Fruit fly (Drosophila melanogaster) whole organism, embryonic: Measurements from ENCODE around the gene CG32568.

Experiments
- Adf1 ChIP-seq: fragments of 200-800 bp; sonication (Bioruptor generic); IDR thresholded peaks from 2 replicates; pipeline ENCODE4 v1.3.6; 2022; ENCODE audit warnings: missing biosample characterization, missing genetic modification characterization
- B-H1 ChIP-seq: fragments of 200-800 bp; sonication (Bioruptor generic); IDR thresholded peaks from 3 replicates; pipeline ENCODE4 v1.3.6; 2022; ENCODE audit warnings: missing biosample characterization, missing genetic modification characterization
- Blimp-1 ChIP-seq: fragments of 200-800 bp; sonication (Bioruptor generic); optimal IDR thresholded peaks from 3 replicates; lab custom pipeline; 2018; ENCODE audit warnings: missing biosample characterization, missing genetic modification characterization, mild to moderate bottlenecking, moderate library complexity, missing genetic modification reagents
- Bteb2 ChIP-seq: fragments of 200-800 bp; sonication (Bioruptor generic); optimal IDR thresholded peaks from 2 replicates; lab custom pipeline; 2016; ENCODE audit warnings: missing biosample characterization, missing genetic modification characterization
- CG10979 ChIP-seq: fragments of 200-800 bp; sonication (Bioruptor generic); optimal IDR thresholded peaks from 2 replicates; lab custom pipeline; 2018; ENCODE audit warnings: missing biosample characterization, mild to moderate bottlenecking, missing genetic modification characterization, moderate library complexity
- CG12236 ChIP-seq: fragments of 200-800 bp; sonication (Bioruptor generic); optimal IDR thresholded peaks from 2 replicates; lab custom pipeline; 2016; ENCODE audit warnings: missing biosample characterization, missing genetic modification characterization
- CG12299 ChIP-seq: fragments of 200-800 bp; sonication (Bioruptor generic); optimal IDR thresholded peaks from 2 replicates; lab custom pipeline; 2018; ENCODE audit warnings: missing biosample characterization, mild to moderate bottlenecking, missing genetic modification characterization
- CG12942 ChIP-seq: fragments of 200-800 bp; sonication (Bioruptor generic); optimal IDR thresholded peaks from 3 replicates; lab custom pipeline; 2016; ENCODE audit warnings: missing biosample characterization, missing genetic modification characterization
- CG15696 ChIP-seq: fragments of 200-800 bp; sonication (Bioruptor generic); optimal IDR thresholded peaks from 2 replicates; lab custom pipeline; 2019; ENCODE audit warnings: missing biosample characterization, mild to moderate bottlenecking, missing genetic modification characterization, moderate library complexity
- CG17328 ChIP-seq: fragments of 200-800 bp; sonication (Bioruptor generic); IDR thresholded peaks from 2 replicates; pipeline ENCODE4 v1.3.6; 2022; ENCODE audit warnings: missing biosample characterization, missing genetic modification characterization
- CG2129 ChIP-seq: fragments of 200-800 bp; sonication (Bioruptor generic); IDR thresholded peaks from 2 replicates; pipeline ENCODE4 v1.3.6; 2022; ENCODE audit warnings: missing biosample characterization, missing genetic modification characterization; ENCODE audit not compliant: partially characterized antibody
- CG2199 ChIP-seq: fragments of 200-800 bp; sonication (Bioruptor generic); IDR thresholded peaks from 3 replicates; pipeline ENCODE4 v1.3.6; 2022; ENCODE audit warnings: missing biosample characterization, missing genetic modification characterization
- CG30020 ChIP-seq: fragments of 200-800 bp; optimal IDR thresholded peaks from 2 replicates; lab custom pipeline; 2019; ENCODE audit warnings: missing biosample characterization, mild to moderate bottlenecking, missing genetic modification characterization, moderate library complexity
- CG3407 ChIP-seq: fragments of 200-800 bp; sonication (Bioruptor generic); optimal IDR thresholded peaks from 2 replicates; lab custom pipeline; 2018; ENCODE audit warnings: missing biosample characterization, mild to moderate bottlenecking, missing genetic modification characterization
- CG4424 ChIP-seq: fragments of 200-800 bp; sonication (Bioruptor generic); optimal IDR thresholded peaks from 3 replicates; lab custom pipeline; 2016; ENCODE audit warnings: missing biosample characterization, missing genetic modification characterization
- CG4730 ChIP-seq: fragments of 200-800 bp; sonication (Bioruptor generic); IDR thresholded peaks from 2 replicates; pipeline ENCODE4 v1.3.6; 2022; ENCODE audit warnings: missing biosample characterization, missing genetic modification characterization
- CG5245 ChIP-seq: fragments of 200-800 bp; sonication (Bioruptor generic); optimal IDR thresholded peaks from 3 replicates; lab custom pipeline; 2016; ENCODE audit warnings: missing biosample characterization, missing genetic modification characterization
- CG6654 ChIP-seq: fragments of 200-800 bp; sonication (Bioruptor generic); optimal IDR thresholded peaks from 2 replicates; lab custom pipeline; 2017; ENCODE audit warnings: missing biosample characterization, mild to moderate bottlenecking, missing genetic modification characterization
- CG8290 ChIP-seq, 3 experiments: fragments of 200-800 bp; sonication (Bioruptor generic); optimal IDR thresholded peaks; 2 replicates each; lab custom pipeline; 2016 to 2019; ENCODE audit warnings: missing biosample characterization in 3 of 3, missing genetic modification characterization in 3 of 3, mild to moderate bottlenecking in 2 of 3, moderate library complexity in 1 of 3
- CG9437 ChIP-seq: fragments of 200-800 bp; sonication (Bioruptor generic); optimal IDR thresholded peaks from 2 replicates; lab custom pipeline; 2018; ENCODE audit warnings: missing biosample characterization, mild to moderate bottlenecking, missing genetic modification characterization
- CHES-1-like ChIP-seq: fragments of 200-800 bp; sonication (Bioruptor generic); optimal IDR thresholded peaks from 2 replicates; lab custom pipeline; 2016; ENCODE audit warnings: missing biosample characterization, missing genetic modification characterization
- Eip74EF ChIP-seq, 2 experiments: fragments of 200-800 bp in 1 of 2; fragments of >200 bp in 1 of 2; sonication (Bioruptor generic) in 1 of 2; optimal IDR thresholded peaks; 2 replicates each; lab custom pipeline; 2017 to 2019; ENCODE audit warnings: missing biosample characterization in 2 of 2, missing genetic modification characterization in 2 of 2, mild to moderate bottlenecking in 1 of 2, moderate library complexity in 1 of 2
- HLH3B ChIP-seq: fragments of 200-800 bp; sonication (Bioruptor generic); IDR thresholded peaks from 2 replicates; pipeline ENCODE4 v1.3.6; 2022; ENCODE audit warnings: missing biosample characterization, missing genetic modification characterization
- HLH54F ChIP-seq: fragments of 200-800 bp; sonication (Bioruptor generic); optimal IDR thresholded peaks from 3 replicates; lab custom pipeline; 2016; ENCODE audit warnings: missing biosample characterization, missing genetic modification characterization
- HLHmδ ChIP-seq: fragments of 200-800 bp; sonication (Bioruptor generic); optimal IDR thresholded peaks from 2 replicates; lab custom pipeline; 2018; ENCODE audit warnings: missing biosample characterization, mild to moderate bottlenecking, missing genetic modification characterization, moderate library complexity
- HmgZ ChIP-seq: fragments of 200-800 bp; sonication (Bioruptor generic); optimal IDR thresholded peaks from 2 replicates; lab custom pipeline; 2018; ENCODE audit warnings: missing biosample characterization, mild to moderate bottlenecking, missing genetic modification characterization
- Hr78 ChIP-seq, 2 experiments: fragments of 200-800 bp in 1 of 2; fragments of >200 bp in 1 of 2; sonication (Bioruptor generic) in 1 of 2; optimal IDR thresholded peaks; 2 replicates each; lab custom pipeline; 2017 to 2019; ENCODE audit warnings: missing biosample characterization in 2 of 2, missing genetic modification characterization in 2 of 2, mild to moderate bottlenecking in 1 of 2, moderate library complexity in 1 of 2
- Mad ChIP-seq: fragments of 200-800 bp; sonication (Bioruptor generic); optimal IDR thresholded peaks from 2 replicates; lab custom pipeline; 2016; ENCODE audit warnings: missing biosample characterization, missing genetic modification characterization
- Nf-YB ChIP-seq: fragments of 200-800 bp; sonication (Bioruptor generic); optimal IDR thresholded peaks from 3 replicates; lab custom pipeline; 2019; ENCODE audit warnings: missing biosample characterization, mild to moderate bottlenecking, missing genetic modification characterization, moderate library complexity
- Ravus ChIP-seq: fragments of 200-800 bp; sonication (Bioruptor generic); IDR thresholded peaks from 2 replicates; pipeline ENCODE4 v1.3.6; 2022; ENCODE audit warnings: missing biosample characterization, missing genetic modification characterization
- Scr ChIP-seq: fragments of 200-800 bp; sonication (Bioruptor generic); IDR thresholded peaks from 2 replicates; pipeline ENCODE4 v1.3.6; 2022; ENCODE audit warnings: missing biosample characterization, missing genetic modification characterization; ENCODE audit not compliant: partially characterized antibody
- Trl ChIP-seq, 3 experiments: fragments of >200 bp in 2 of 3; fragments of 200-800 bp in 1 of 3; sonication (Bioruptor generic) in 1 of 3; optimal IDR thresholded peaks; 2 replicates in 1 of 3; 3 replicates in 2 of 3; lab custom pipeline; 2016 to 2017; ENCODE audit warnings: missing biosample characterization in 1 of 3, missing genetic modification characterization in 1 of 3
- Xrp1 ChIP-seq: fragments of 200-800 bp; sonication (Bioruptor generic); IDR thresholded peaks from 2 replicates; pipeline ENCODE4 v1.3.6; 2022; ENCODE audit warnings: missing biosample characterization, missing genetic modification characterization
- al ChIP-seq: fragments of 200-800 bp; sonication (Bioruptor generic); IDR thresholded peaks from 2 replicates; pipeline ENCODE4 v1.3.6; 2022; ENCODE audit warnings: missing biosample characterization, missing genetic modification characterization
- ap ChIP-seq: fragments of 200-800 bp; sonication (Bioruptor generic); IDR thresholded peaks from 2 replicates; pipeline ENCODE4 v1.3.6; 2022; ENCODE audit warnings: missing biosample characterization, missing genetic modification characterization
- bsh ChIP-seq, 2 experiments: fragments of 200-800 bp; sonication (Bioruptor generic); optimal IDR thresholded peaks; 2 replicates each; lab custom pipeline; 2017 to 2018; ENCODE audit warnings: mild to moderate bottlenecking in 2 of 2, missing biosample characterization in 2 of 2, missing genetic modification characterization in 2 of 2, moderate library complexity in 1 of 2
- dysf ChIP-seq: fragments of 200-800 bp; sonication (Bioruptor generic); IDR thresholded peaks from 3 replicates; pipeline ENCODE4 v1.3.6; 2022; ENCODE audit warnings: missing biosample characterization, missing genetic modification characterization
- grn ChIP-seq: fragments of 200-800 bp; sonication (Bioruptor generic); optimal IDR thresholded peaks from 3 replicates; lab custom pipeline; 2017; ENCODE audit warnings: missing biosample characterization, missing genetic modification characterization
- jigr1 ChIP-seq: fragments of 200-800 bp; sonication (Bioruptor generic); IDR thresholded peaks from 3 replicates; pipeline ENCODE4 v1.3.6; 2022; ENCODE audit warnings: missing biosample characterization, missing genetic modification characterization
- lola ChIP-seq, 3 experiments: fragments of >200 bp in 2 of 3; fragments of 200-800 bp in 1 of 3; sonication (Bioruptor generic) in 1 of 3; optimal IDR thresholded peaks; 2 replicates each; lab custom pipeline; 2017 to 2019; ENCODE audit warnings: missing biosample characterization in 3 of 3, missing genetic modification characterization in 3 of 3, mild to moderate bottlenecking in 1 of 3, moderate library complexity in 1 of 3
- mld ChIP-seq: fragments of 200-800 bp; sonication (Bioruptor generic); IDR thresholded peaks from 3 replicates; pipeline ENCODE4 v1.3.6; 2022; ENCODE audit warnings: missing biosample characterization, missing genetic modification characterization; ENCODE audit not compliant: partially characterized antibody
- nmo ChIP-seq: fragments of 200-800 bp; sonication (Bioruptor generic); optimal IDR thresholded peaks from 2 replicates; lab custom pipeline; 2018; ENCODE audit warnings: missing biosample characterization, mild to moderate bottlenecking, missing genetic modification characterization, moderate library complexity
- onecut ChIP-seq: fragments of 200-800 bp; sonication (Bioruptor generic); IDR thresholded peaks from 2 replicates; pipeline ENCODE4 v1.3.6; 2022; ENCODE audit warnings: missing biosample characterization, missing genetic modification characterization
- peb ChIP-seq: fragments of 200-800 bp; sonication (Bioruptor generic); IDR thresholded peaks from 2 replicates; pipeline ENCODE4 v1.3.6; 2022; ENCODE audit warnings: missing biosample characterization, missing genetic modification characterization
- pnt ChIP-seq: fragments of 200-800 bp; sonication (Bioruptor generic); optimal IDR thresholded peaks from 3 replicates; lab custom pipeline; 2016; ENCODE audit warnings: missing biosample characterization, missing genetic modification characterization
- pros ChIP-seq: fragments of 200-800 bp; sonication (Bioruptor generic); optimal IDR thresholded peaks from 3 replicates; lab custom pipeline; 2019; ENCODE audit warnings: missing biosample characterization, mild to moderate bottlenecking, missing genetic modification characterization, moderate library complexity
- schlank ChIP-seq: fragments of 200-800 bp; sonication (Bioruptor generic); optimal IDR thresholded peaks from 2 replicates; lab custom pipeline; 2018; ENCODE audit warnings: missing biosample characterization, mild to moderate bottlenecking, missing genetic modification characterization
- sob ChIP-seq: fragments of 200-800 bp; sonication (Bioruptor generic); IDR thresholded peaks from 2 replicates; pipeline ENCODE4 v1.3.6; 2022; ENCODE audit warnings: missing biosample characterization, missing genetic modification characterization
- tin ChIP-seq: fragments of 200-800 bp; sonication (Bioruptor generic); optimal IDR thresholded peaks from 3 replicates; lab custom pipeline; 2016; ENCODE audit warnings: missing biosample characterization, missing genetic modification characterization
- toy ChIP-seq: fragments of 200-800 bp; sonication (Bioruptor generic); IDR thresholded peaks from 2 replicates; pipeline ENCODE4 v1.3.6; 2022; ENCODE audit warnings: missing biosample characterization, missing genetic modification characterization
- usp ChIP-seq: fragments of >200 bp; optimal IDR thresholded peaks from 2 replicates; lab custom pipeline; 2017; ENCODE audit warnings: missing biosample characterization, missing genetic modification characterization

Gene CG32568

DNA sequence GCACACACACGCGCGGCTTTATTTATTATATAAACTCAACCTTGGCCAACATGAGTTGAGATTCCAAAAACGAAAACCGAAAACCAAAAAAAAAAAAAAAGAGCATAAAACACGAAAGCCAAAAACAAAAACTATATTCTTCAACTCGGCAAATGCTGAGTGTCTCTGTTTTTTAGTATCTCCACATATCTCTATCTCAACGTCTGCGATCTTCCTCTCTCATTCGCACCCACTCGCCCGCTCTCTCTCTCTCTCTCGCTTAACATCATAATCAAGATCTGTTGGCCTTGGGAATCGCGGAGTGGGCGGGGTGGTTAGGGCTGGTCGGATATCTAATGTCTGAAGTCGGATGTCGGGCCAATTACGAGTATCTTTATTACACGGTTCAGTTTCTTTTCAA lies 39.5 kb downstream of the CG32568 start (continued):
- TF ChIP-seq Ravus (GFP tag; lab: Robert Waterston, UW), result no peak
- TF ChIP-seq onecut (GFP tag; lab: Robert Waterston, UW), result no peak
- no peak for TF ChIP-seq sob (GFP tag; lab: Robert Waterston, UW)
- no peak for TF ChIP-seq CG17328 (GFP tag; lab: Robert Waterston, UW)
- TF ChIP-seq HmgZ, result no peak
- TF ChIP-seq Bteb2, result no peak
- TF ChIP-seq peb (GFP tag; lab: Robert Waterston, UW), result no peak
- TF ChIP-seq Trl (optimal IDR thresholded peaks at IDR 0.05; lab: Kevin White, UChicago), result peak; percentile 39 to 74
- no peak for TF ChIP-seq Trl (GFP tag; optimal IDR thresholded peaks at IDR 0.05; lab: Kevin White, UChicago)
- TF ChIP-seq CG6654 (GFP tag; lab: Kevin White, UChicago), result no peak
- TF ChIP-seq CG8290 (GFP tag; optimal IDR thresholded peaks at IDR 0.05; lab: Kevin White, UChicago), result no peak
- peak in 1 of 2 experiments; percentile 8 for TF ChIP-seq CG8290 (tag; optimal IDR thresholded peaks at IDR 0.05; lab: Kevin White, UChicago)
- TF ChIP-seq pros (GFP tag; lab: Kevin White, UChicago), result peak; percentile 12
- no peak for TF ChIP-seq usp (GFP tag; lab: Kevin White, UChicago)
- no peak for TF ChIP-seq CG4730 (GFP tag; lab: Robert Waterston, UW)
- no peak for TF ChIP-seq tin (GFP tag; lab: Kevin White, UChicago)
- peak; percentile 37; the same call in 1 of the 3 replicates for TF ChIP-seq CG2199 (GFP tag; lab: Robert Waterston, UW)
- TF ChIP-seq Blimp-1 (GFP tag; lab: Kevin White, UChicago), result no peak
- no peak for TF ChIP-seq CG9437 (GFP tag; lab: Kevin White, UChicago)
- no peak for TF ChIP-seq HLH54F (GFP tag; lab: Kevin White, UChicago)
- no peak for TF ChIP-seq CG3407 (GFP tag; lab: Kevin White, UChicago)
- no peak for TF ChIP-seq CG12299 (tag; lab: Kevin White, UChicago)
- TF ChIP-seq schlank, result no peak
- no peak for TF ChIP-seq CG12942
- TF ChIP-seq CG15696 (tag; lab: Kevin White, UChicago), result no peak
- no peak for TF ChIP-seq CG12236 (GFP tag; lab: Kevin White, UChicago)
- no peak for TF ChIP-seq jigr1
- TF ChIP-seq toy (GFP tag; lab: Robert Waterston, UW), result no peak
- TF ChIP-seq ap, result no peak
- no peak for TF ChIP-seq CG4424 (GFP tag; lab: Kevin White, UChicago)
- no peak for TF ChIP-seq Eip74EF (GFP tag; optimal IDR thresholded peaks at IDR 0.05; lab: Kevin White, UChicago)
- TF ChIP-seq CG30020 (tag; lab: Kevin White, UChicago), result no peak
- no peak for TF ChIP-seq Xrp1 (GFP tag; lab: Robert Waterston, UW)
- no peak for TF ChIP-seq HLH3B (GFP tag; lab: Robert Waterston, UW)
- no peak for TF ChIP-seq Scr
- no peak for TF ChIP-seq HLHmδ
- no peak for TF ChIP-seq Nf-YB (GFP tag; lab: Kevin White, UChicago)
- TF ChIP-seq B-H1 (GFP tag; lab: Robert Waterston, UW), result no peak
- TF ChIP-seq CG2129, result no peak
- TF ChIP-seq al (GFP tag; lab: Robert Waterston, UW), result no peak
- no peak for TF ChIP-seq dysf (GFP tag; lab: Robert Waterston, UW)
- TF ChIP-seq nmo, result no peak
- TF ChIP-seq Mad (GFP tag; lab: Kevin White, UChicago), result no peak
- no peak for TF ChIP-seq Adf1
- TF ChIP-seq Hr78 (GFP tag; optimal IDR thresholded peaks at IDR 0.05; lab: Kevin White, UChicago), result no peak
- no peak for TF ChIP-seq pnt (GFP tag; lab: Kevin White, UChicago)
- TF ChIP-seq CG5245 (GFP tag; lab: Kevin White, UChicago), result no peak
- peak; percentile 86 for TF ChIP-seq grn (GFP tag; lab: Kevin White, UChicago)
- TF ChIP-seq CG10979, result no peak
- TF ChIP-seq CHES-1-like, result no peak
- no peak for TF ChIP-seq lola (GFP tag; optimal IDR thresholded peaks at IDR 0.05; lab: Kevin White, UChicago)
- TF ChIP-seq mld (GFP tag; lab: Robert Waterston, UW), result no peak
- no peak for TF ChIP-seq bsh (GFP tag; optimal IDR thresholded peaks at IDR 0.05; lab: Kevin White, UChicago)
